Worm (Caenorhabditis elegans) whole organism, L2 larva: ENCODE data around the gene F34H10.5.

Source experiments
- C34F6.9 ChIP-seq: fragments of 150-350 bp; optimal IDR thresholded peaks from 2 replicates; lab custom pipeline; 2014; ENCODE audit warnings: missing biosample characterization, missing genetic modification characterization
- F13H6.1 ChIP-seq: sonication (generic microtip); optimal IDR thresholded peaks from 2 replicates; lab custom pipeline; 2016; ENCODE audit warnings: missing genetic modification characterization, missing compliant biosample characterization
- Y55F3AM.14 ChIP-seq: fragments of 200-800 bp; sonication (Bioruptor generic); optimal IDR thresholded peaks from 2 replicates; lab custom pipeline; 2018; ENCODE audit warnings: mild to moderate bottlenecking, missing genetic modification characterization, missing compliant biosample characterization
- ZK546.5 ChIP-seq: sonication (generic microtip); optimal IDR thresholded peaks from 2 replicates; lab custom pipeline; 2017; ENCODE audit warnings: missing biosample characterization, missing genetic modification characterization
- alr-1 ChIP-seq: fragments of 150-350 bp; optimal IDR thresholded peaks from 2 replicates; lab custom pipeline; 2014; ENCODE audit warnings: missing biosample characterization, missing genetic modification characterization
- aly-2 ChIP-seq: fragments of 150-350 bp; optimal IDR thresholded peaks from 2 replicates; lab custom pipeline; 2014; ENCODE audit warnings: missing biosample characterization, missing genetic modification characterization
- ama-1 ChIP-seq: fragments of 150-350 bp; optimal IDR thresholded peaks from 2 replicates; lab custom pipeline; 2018; ENCODE audit warnings: inconsistent platforms
- blmp-1 ChIP-seq: sonication (generic microtip); optimal IDR thresholded peaks from 2 replicates; lab custom pipeline; 2017; ENCODE audit warnings: missing genetic modification characterization, mild to moderate bottlenecking, missing compliant biosample characterization, antibody characterized with exemption, moderate library complexity; ENCODE audit not compliant: insufficient read depth
- ceh-82 ChIP-seq: fragments of 150-350 bp; optimal IDR thresholded peaks from 2 replicates; lab custom pipeline; 2014; ENCODE audit warnings: missing biosample characterization, missing genetic modification characterization
- crh-2 ChIP-seq: sonication (generic microtip); optimal IDR thresholded peaks from 2 replicates; lab custom pipeline; 2017; ENCODE audit warnings: missing biosample characterization, missing genetic modification characterization
- elt-1 ChIP-seq: fragments of 150-350 bp; optimal IDR thresholded peaks from 2 replicates; lab custom pipeline; 2014; ENCODE audit warnings: missing biosample characterization, missing genetic modification characterization
- gmeb-1 ChIP-seq: fragments of 150-350 bp; optimal IDR thresholded peaks from 2 replicates; lab custom pipeline; 2014; ENCODE audit warnings: missing biosample characterization, missing genetic modification characterization
- lin-11 ChIP-seq: fragments of 150-350 bp; sonication (generic microtip); optimal IDR thresholded peaks from 2 replicates; lab custom pipeline; 2014; ENCODE audit warnings: missing biosample characterization, missing genetic modification characterization, inconsistent platforms, mixed read lengths
- lin-13 ChIP-seq: fragments of 150-350 bp; optimal IDR thresholded peaks from 2 replicates; lab custom pipeline; 2014; ENCODE audit warnings: missing biosample characterization, missing genetic modification reagents, missing genetic modification characterization
- mbf-1 ChIP-seq: sonication (generic microtip); optimal IDR thresholded peaks from 2 replicates; lab custom pipeline; 2017; ENCODE audit warnings: missing biosample characterization, missing genetic modification characterization
- nhr-10 ChIP-seq: sonication (generic microtip); optimal IDR thresholded peaks from 2 replicates; lab custom pipeline; 2017; ENCODE audit warnings: missing biosample characterization, missing genetic modification characterization
- nhr-12 ChIP-seq: fragments of 150-350 bp; optimal IDR thresholded peaks from 2 replicates; lab custom pipeline; 2014; ENCODE audit warnings: missing biosample characterization, missing genetic modification characterization
- nhr-129 ChIP-seq: fragments of 150-350 bp; optimal IDR thresholded peaks from 2 replicates; lab custom pipeline; 2014; ENCODE audit warnings: missing biosample characterization, missing genetic modification characterization
- nhr-237 ChIP-seq: fragments of 150-350 bp; optimal IDR thresholded peaks from 2 replicates; lab custom pipeline; 2014; ENCODE audit warnings: missing biosample characterization, missing genetic modification characterization
- nhr-77 ChIP-seq: fragments of 150-350 bp; optimal IDR thresholded peaks from 2 replicates; lab custom pipeline; 2014; ENCODE audit warnings: missing biosample characterization, missing genetic modification characterization
- skn-1 ChIP-seq: sonication (generic microtip); optimal IDR thresholded peaks from 2 replicates; lab custom pipeline; 2017; ENCODE audit warnings: missing biosample characterization, missing genetic modification characterization
- sma-3 ChIP-seq: sonication (generic microtip); optimal IDR thresholded peaks from 2 replicates; lab custom pipeline; 2016; ENCODE audit warnings: missing genetic modification reagents, missing genetic modification characterization, missing compliant biosample characterization
- sma-9 ChIP-seq, 2 experiments: fragments of 150-350 bp in 1 of 2; sonication (generic microtip) in 1 of 2; optimal IDR thresholded peaks; 2 replicates each; lab custom pipeline; 2014 to 2016; ENCODE audit warnings: missing genetic modification characterization in 2 of 2, mild to moderate bottlenecking in 1 of 2, missing biosample characterization in 1 of 2, missing compliant biosample characterization in 1 of 2, missing genetic modification reagents in 1 of 2, moderate library complexity in 1 of 2
- snpc-4 ChIP-seq: fragments of 150-350 bp; optimal IDR thresholded peaks from 2 replicates; lab custom pipeline; 2014; ENCODE audit warnings: missing biosample characterization, missing genetic modification characterization
- unc-55 ChIP-seq: fragments of 150-350 bp; sonication (generic microtip); optimal IDR thresholded peaks from 3 replicates; lab custom pipeline; 2014; ENCODE audit warnings: missing biosample characterization, missing genetic modification reagents, missing genetic modification characterization
- unc-62 ChIP-seq: fragments of 150-350 bp; optimal IDR thresholded peaks from 2 replicates; lab custom pipeline; 2014; ENCODE audit warnings: missing biosample characterization, missing genetic modification reagents, missing genetic modification characterization
- zag-1 ChIP-seq: fragments of 150-350 bp; optimal IDR thresholded peaks from 2 replicates; lab custom pipeline; 2014; ENCODE audit warnings: missing biosample characterization, missing genetic modification characterization
- ztf-1 ChIP-seq: fragments of 200-800 bp; sonication (Bioruptor generic); conservative IDR thresholded peaks from 2 replicates; pipeline ENCODE4 v1.3.6; 2022; ENCODE audit warnings: missing genetic modification characterization, missing compliant biosample characterization
- ztf-11 ChIP-seq: sonication (generic microtip); optimal IDR thresholded peaks from 2 replicates; lab custom pipeline; 2017; ENCODE audit warnings: missing biosample characterization, missing genetic modification characterization

The F34H10.5 gene

ce11 chrX:9642775-9643461 lies 7.4 kb downstream of the F34H10.5 start (continued):
- no peak for TF ChIP-seq nhr-237 (tag; lab: Kevin White, UChicago)
- TF ChIP-seq Y55F3AM.14: no peak
- no peak for TF ChIP-seq nhr-12 (tag; lab: Kevin White, UChicago)
- no peak for TF ChIP-seq nhr-77

- no peak for TF ChIP-seq alr-1 (tag; lab: Kevin White, UChicago)
- no peak for TF ChIP-seq nhr-12 (tag; lab: Kevin White, UChicago)
Observed at ce11 chrX:9648098-9648574, 12.7 kb downstream of the F34H10.5 start, which contains the start of gene F34H10.4. TSS of gene F34H10.4 (plus strand) at chrX:9648524.

- TF ChIP-seq ztf-11 (tag; lab: Kevin White, UChicago) (no peak), nhr-237 (tag; lab: Kevin White, UChicago) (no peak), nhr-129 (no peak), sma-9 (GFP tag; optimal IDR thresholded peaks at IDR 0.05; lab: Kevin White, UChicago) (no peak), sma-9 (tag; optimal IDR thresholded peaks at IDR 0.05; lab: Kevin White, UChicago) (no peak), aly-2 (tag; lab: Kevin White, UChicago) (no peak)
Observed at ce11 chrX:9653016-9653415, 17.5 kb downstream of the F34H10.5 start, which contains the start of gene aex-2. TSS of gene aex-2 (minus strand) at chrX:9653116.

ce11 chrX:9653478-9653877 lies 18.0 kb downstream of the F34H10.5 start:
- TF ChIP-seq sma-3 (GFP tag; lab: Kevin White, UChicago) (no peak), unc-55 (GFP tag; lab: Kevin White, UChicago) (no peak), nhr-129 (no peak), snpc-4 (tag; lab: Kevin White, UChicago) (no peak), elt-1 (tag; lab: Kevin White, UChicago) (no peak), gmeb-1 (no peak), ztf-1 (GFP tag; lab: Robert Waterston, UW) (no peak), blmp-1 (no peak), sma-9 (GFP tag; optimal IDR thresholded peaks at IDR 0.05; lab: Kevin White, UChicago) (no peak), sma-9 (tag; optimal IDR thresholded peaks at IDR 0.05; lab: Kevin White, UChicago) (no peak), nhr-237 (tag; lab: Kevin White, UChicago) (no peak), skn-1 (no peak), C34F6.9 (tag; lab: Kevin White, UChicago) (no peak), Y55F3AM.14 (no peak)

ce11 chrX:9654232-9654631 lies 18.8 kb downstream of the F34H10.5 start:
- no peak for TF ChIP-seq mbf-1
- TF ChIP-seq ama-1: no peak
- TF ChIP-seq nhr-129: no peak
- no peak for TF ChIP-seq unc-62 (GFP tag; lab: Kevin White, UChicago)
- TF ChIP-seq lin-11 (tag; lab: Kevin White, UChicago): no peak
- TF ChIP-seq nhr-12 (tag; lab: Kevin White, UChicago): no peak
- no peak for TF ChIP-seq sma-9 (GFP tag; optimal IDR thresholded peaks at IDR 0.05; lab: Kevin White, UChicago)
- no peak for TF ChIP-seq sma-9 (tag; optimal IDR thresholded peaks at IDR 0.05; lab: Kevin White, UChicago)
- no peak for TF ChIP-seq crh-2 (tag; lab: Kevin White, UChicago)
- TF ChIP-seq blmp-1: no peak
- no peak for TF ChIP-seq ceh-82
- TF ChIP-seq F13H6.1 (tag; lab: Kevin White, UChicago): no peak
- no peak for TF ChIP-seq elt-1 (tag; lab: Kevin White, UChicago)
- TF ChIP-seq zag-1: no peak
- no peak for TF ChIP-seq lin-13 (GFP tag; lab: Kevin White, UChicago)

- no peak for TF ChIP-seq ZK546.5 (tag; lab: Kevin White, UChicago)
- no peak for TF ChIP-seq ama-1
- no peak for TF ChIP-seq skn-1
- no peak for TF ChIP-seq C34F6.9 (tag; lab: Kevin White, UChicago)
- no peak for TF ChIP-seq nhr-10 (tag; lab: Kevin White, UChicago)
Observed at ce11 chrX:9656772-9657171, 21.3 kb downstream of the F34H10.5 start.
